Worm (Caenorhabditis elegans): ENCODE measurements around the gene grl-9.
A peak's percentile ranks its signal among the peaks of the same experiment; 100 is the strongest.

ce11 chrV:6775708-6776107 is 44.2 kb upstream of the grl-9 start, which contains the start of gene srh-28:
- TF ChIP-seq zag-1 (tag; optimal IDR thresholded peaks at IDR 0.05) (no peak), R02D3.7 (tag; optimal IDR thresholded peaks at IDR 0.05) (no peak), pqm-1 (tag; optimal IDR thresholded peaks at IDR 0.05) (no peak), unc-62 (GFP tag; optimal IDR thresholded peaks at IDR 0.05 in 1 of 2) (peak in 1 of 2 experiments; percentile 22), unc-62 (tag; optimal IDR thresholded peaks at IDR 0.05) (no peak), snpc-4 (tag; optimal IDR thresholded peaks at IDR 0.05) (no peak), lin-13 (GFP tag; optimal IDR thresholded peaks at IDR 0.05) (no peak), tag-97 (GFP tag; IDR thresholded peaks at IDR 0.05) (no peak), mdl-1 (tag; optimal IDR thresholded peaks at IDR 0.05) (no peak), nhr-11 (tag; optimal IDR thresholded peaks at IDR 0.05) (no peak), dmd-8 (GFP tag; IDR thresholded peaks at IDR 0.05) (no peak), ceh-82 (tag; optimal IDR thresholded peaks at IDR 0.05) (no peak), nhr-48 (tag; optimal IDR thresholded peaks at IDR 0.05) (no peak), dve-1 (tag; optimal IDR thresholded peaks at IDR 0.05; ENCODE audit: insufficient read depth) (no peak)
